Fruit fly (Drosophila melanogaster): ENCODE data around the gene NetA.

The NetA gene

DNA sequence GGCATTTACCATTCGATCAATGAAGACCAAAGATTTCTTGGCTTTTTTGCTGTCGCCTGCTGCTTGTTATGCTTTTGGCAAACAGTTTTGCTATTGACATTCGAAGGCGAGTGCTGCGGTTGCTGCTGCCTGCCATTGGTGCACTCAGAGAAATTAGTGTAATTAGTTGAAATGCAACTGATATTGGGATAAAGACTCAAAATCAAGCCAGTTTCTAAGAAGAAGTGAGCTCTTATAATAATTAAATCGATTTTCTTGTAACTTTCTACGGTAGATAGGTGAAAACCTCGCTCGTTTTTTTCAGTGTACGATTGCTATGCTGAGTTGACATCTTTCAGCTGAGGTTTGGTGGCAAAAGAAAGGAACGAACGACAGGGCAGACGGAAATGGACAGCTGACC lies 32.3 kb downstream of the NetA start:
- TF ChIP-seq Dll (optimal IDR thresholded peaks at IDR 0.05) (no peak), CG8478 (optimal IDR thresholded peaks at IDR 0.05) (no peak), usp (GFP tag; optimal IDR thresholded peaks at IDR 0.05) (no peak), pan (optimal IDR thresholded peaks at IDR 0.05) (no peak), EcR (GFP tag; optimal IDR thresholded peaks at IDR 0.05) (no peak), psq (optimal IDR thresholded peaks at IDR 0.05) (no peak)

DNA sequence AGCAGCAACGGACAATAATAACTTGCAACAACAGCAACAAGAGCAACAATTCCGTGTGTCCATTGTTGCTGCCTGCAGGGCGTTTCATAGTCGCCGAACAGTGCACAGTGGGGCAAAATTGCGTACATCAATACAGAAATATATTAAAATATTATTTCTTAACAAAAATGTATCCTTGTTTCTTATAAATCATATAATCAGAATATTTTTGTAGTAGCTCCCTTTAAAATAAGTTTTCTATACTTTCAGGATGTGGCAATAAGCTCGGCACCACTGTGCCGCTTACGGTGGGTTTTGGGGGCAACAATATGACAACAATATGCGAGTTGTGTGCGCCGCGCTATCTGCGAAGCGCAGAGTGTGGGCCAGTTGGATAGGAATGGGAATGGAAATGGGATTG lies 41.4 kb downstream of the NetA start:
- TF ChIP-seq pan (optimal IDR thresholded peaks at IDR 0.05) (no peak), Dll (optimal IDR thresholded peaks at IDR 0.05) (no peak), CG8478 (optimal IDR thresholded peaks at IDR 0.05) (no peak), EcR (GFP tag; optimal IDR thresholded peaks at IDR 0.05) (no peak), psq (optimal IDR thresholded peaks at IDR 0.05) (no peak), usp (GFP tag; optimal IDR thresholded peaks at IDR 0.05) (no peak)

DNA sequence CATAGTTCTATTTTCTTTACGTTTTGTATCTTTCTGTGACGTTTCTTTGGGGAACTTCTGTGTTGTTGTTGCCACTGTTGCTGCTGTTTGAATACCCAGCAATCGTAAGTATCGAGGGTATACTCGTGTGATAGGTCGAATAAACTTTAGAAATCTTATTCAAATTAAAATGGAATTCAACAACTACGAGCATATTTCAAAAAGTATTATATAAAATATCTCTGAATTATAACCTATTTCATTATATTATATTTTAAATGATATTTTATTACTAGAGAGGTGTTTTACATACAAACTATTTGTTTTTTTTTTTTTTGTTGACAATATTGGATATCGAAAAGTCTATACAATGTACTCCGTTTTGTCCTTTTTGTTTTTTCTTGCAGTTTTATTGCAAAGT lies 44.5 kb downstream of the NetA start:
- TF ChIP-seq pan (optimal IDR thresholded peaks at IDR 0.05): no peak
- TF ChIP-seq EcR (GFP tag; optimal IDR thresholded peaks at IDR 0.05): no peak
- no peak for TF ChIP-seq CG8478 (optimal IDR thresholded peaks at IDR 0.05)
- no peak for TF ChIP-seq psq (optimal IDR thresholded peaks at IDR 0.05)
- TF ChIP-seq usp (GFP tag; optimal IDR thresholded peaks at IDR 0.05): no peak
- TF ChIP-seq Dll (optimal IDR thresholded peaks at IDR 0.05): no peak

DNA sequence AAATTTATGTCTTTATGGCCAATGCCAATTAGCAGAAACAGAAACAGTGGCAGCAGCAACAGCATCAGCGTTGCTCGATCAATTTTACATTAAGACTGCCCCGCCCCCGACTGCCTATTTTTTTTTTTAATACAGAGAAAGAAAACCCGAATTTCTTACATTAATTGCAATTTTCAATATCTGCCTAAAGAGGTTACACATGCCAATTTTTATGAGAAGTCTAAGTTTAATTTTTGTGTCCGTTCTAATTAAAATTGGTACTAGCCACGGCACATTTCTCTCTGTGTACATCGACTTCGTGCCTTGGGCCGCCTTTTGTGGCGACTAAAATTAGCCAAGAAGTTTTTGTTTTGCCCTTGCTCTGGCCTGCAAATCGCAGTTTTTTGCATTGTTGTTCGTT lies 46.9 kb downstream of the NetA start:
- TF ChIP-seq EcR (GFP tag; optimal IDR thresholded peaks at IDR 0.05) (no peak), CG8478 (optimal IDR thresholded peaks at IDR 0.05) (no peak), Dll (optimal IDR thresholded peaks at IDR 0.05) (no peak), psq (optimal IDR thresholded peaks at IDR 0.05) (no peak), pan (optimal IDR thresholded peaks at IDR 0.05) (no peak), usp (GFP tag; optimal IDR thresholded peaks at IDR 0.05) (no peak)

DNA sequence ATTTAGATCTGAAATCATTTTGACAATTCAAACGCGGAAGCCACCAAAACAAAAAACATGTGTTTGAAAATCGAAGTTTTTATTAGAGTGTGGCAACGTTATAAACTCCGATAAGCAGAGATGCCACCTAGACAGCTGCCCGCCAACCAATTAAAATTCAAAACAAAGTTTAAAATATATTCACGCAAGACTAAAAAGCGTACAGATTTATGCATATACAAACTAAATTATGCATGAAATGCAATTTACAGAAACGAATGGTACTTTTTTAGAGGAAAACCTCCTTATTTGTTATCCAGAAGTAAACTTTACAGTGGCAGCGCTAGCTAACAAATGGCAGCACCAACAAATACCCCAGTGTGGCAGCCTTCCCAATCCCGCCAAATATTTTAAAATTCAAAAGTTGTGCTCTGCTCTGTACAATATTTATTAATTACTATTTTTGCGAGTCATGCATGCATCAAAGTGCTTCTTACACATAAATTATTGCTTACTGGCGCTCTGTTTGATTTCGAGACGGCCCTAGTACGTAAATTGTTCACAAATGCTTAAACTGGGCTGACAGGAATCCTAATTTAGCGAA lies 50.0 kb downstream of the NetA start:
- no peak for TF ChIP-seq usp (GFP tag; optimal IDR thresholded peaks at IDR 0.05)
- no peak for TF ChIP-seq pan (optimal IDR thresholded peaks at IDR 0.05)
- TF ChIP-seq CG8478 (optimal IDR thresholded peaks at IDR 0.05): no peak
- TF ChIP-seq Dll (optimal IDR thresholded peaks at IDR 0.05): no peak
- no peak for TF ChIP-seq psq (optimal IDR thresholded peaks at IDR 0.05)
- TF ChIP-seq EcR (GFP tag; optimal IDR thresholded peaks at IDR 0.05): no peak

DNA sequence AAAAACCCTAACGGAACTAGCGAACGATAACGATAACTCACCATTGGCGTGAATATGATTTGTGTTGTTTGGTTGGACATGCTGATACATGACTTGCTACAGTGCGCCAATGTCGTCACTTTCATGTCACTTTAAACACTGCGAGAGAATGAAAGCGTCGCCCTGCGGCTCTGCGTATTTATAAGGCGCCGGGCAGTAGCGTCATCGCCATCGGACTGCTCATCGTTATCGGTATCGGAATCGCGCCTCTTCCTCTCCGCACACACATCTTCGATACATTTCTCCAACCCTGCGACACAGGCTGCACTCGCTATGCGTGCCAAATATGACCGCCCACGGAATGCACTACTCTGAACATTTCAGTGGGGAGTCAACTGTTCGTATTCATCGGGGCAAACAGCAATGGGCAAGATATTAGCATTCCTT lies 51.3 kb downstream of the NetA start, which contains the start of gene sbm:
Gene sbm, minus strand, starts transcription at position 160 of the 426 bp plus-strand sequence.
- TF ChIP-seq Dll (optimal IDR thresholded peaks at IDR 0.05) (no peak), EcR (GFP tag; optimal IDR thresholded peaks at IDR 0.05) (no peak), pan (optimal IDR thresholded peaks at IDR 0.05) (no peak), CG8478 (optimal IDR thresholded peaks at IDR 0.05) (no peak), usp (GFP tag; optimal IDR thresholded peaks at IDR 0.05) (no peak), psq (optimal IDR thresholded peaks at IDR 0.05) (no peak)

DNA sequence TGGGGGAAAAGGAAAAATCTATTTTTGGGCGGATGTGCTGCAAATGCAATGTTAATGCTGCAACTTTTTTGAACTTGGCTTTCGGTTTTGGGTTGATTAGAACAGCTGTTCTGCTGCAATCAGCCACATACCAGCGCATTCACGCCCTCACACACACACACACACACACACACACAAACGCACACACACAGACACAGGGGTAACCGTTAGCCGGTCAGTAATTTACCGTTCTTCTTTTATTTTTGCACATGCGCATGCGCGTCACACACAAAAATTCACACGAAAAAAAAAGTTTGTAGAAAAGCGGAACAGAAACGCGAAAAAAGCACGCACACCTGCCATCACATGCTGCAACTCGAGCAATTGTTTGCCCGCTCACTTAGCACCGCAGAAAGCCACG lies 51.8 kb downstream of the NetA start:
- TF ChIP-seq psq (optimal IDR thresholded peaks at IDR 0.05) (no peak), CG8478 (optimal IDR thresholded peaks at IDR 0.05) (no peak), EcR (GFP tag; optimal IDR thresholded peaks at IDR 0.05) (no peak), usp (GFP tag; optimal IDR thresholded peaks at IDR 0.05) (no peak), Dll (optimal IDR thresholded peaks at IDR 0.05) (no peak), pan (optimal IDR thresholded peaks at IDR 0.05) (no peak)

DNA sequence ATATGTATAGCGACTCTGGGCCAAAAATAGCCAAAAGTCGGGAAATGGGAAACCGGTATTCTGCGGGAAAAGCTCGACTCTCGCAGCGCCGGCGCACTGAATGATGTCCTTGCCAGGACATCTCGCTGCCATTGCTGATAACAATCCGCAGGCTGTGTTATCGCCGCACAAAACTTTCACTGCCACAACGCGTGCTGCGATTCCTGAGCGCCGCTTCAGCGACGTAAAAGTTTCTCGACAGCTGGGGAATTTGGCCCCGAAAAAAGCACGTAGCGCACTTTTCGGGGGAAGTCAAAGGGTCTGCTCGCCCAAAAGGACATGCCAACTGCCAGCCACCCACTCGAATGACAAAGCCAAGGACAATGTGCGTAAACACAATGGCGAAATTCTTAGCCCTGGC lies 54.3 kb downstream of the NetA start:
- TF ChIP-seq psq (optimal IDR thresholded peaks at IDR 0.05) (no peak), pan (optimal IDR thresholded peaks at IDR 0.05) (no peak), usp (GFP tag; optimal IDR thresholded peaks at IDR 0.05) (no peak), EcR (GFP tag; optimal IDR thresholded peaks at IDR 0.05) (no peak)

DNA sequence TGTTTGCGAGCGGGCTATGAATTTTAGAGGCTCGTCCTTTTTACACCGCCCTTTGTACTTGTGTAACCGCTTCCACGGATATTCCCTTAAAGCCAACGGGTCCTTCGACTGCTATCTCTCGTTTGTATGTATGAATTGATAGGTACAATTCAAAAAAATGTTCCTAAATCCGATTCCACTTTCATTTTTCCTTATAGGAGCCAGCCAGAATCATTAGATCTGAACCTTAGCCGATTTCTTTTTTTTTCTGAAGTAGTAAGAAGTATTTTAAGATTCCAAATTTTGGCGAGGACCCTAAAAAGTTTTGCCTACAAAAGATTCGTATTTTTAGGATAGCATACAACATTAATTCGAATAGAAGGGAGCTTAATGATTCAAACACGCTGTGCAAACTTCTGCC lies 55.0 kb downstream of the NetA start:
- TF ChIP-seq Dll (optimal IDR thresholded peaks at IDR 0.05) (no peak), usp (GFP tag; optimal IDR thresholded peaks at IDR 0.05) (no peak), pan (optimal IDR thresholded peaks at IDR 0.05) (no peak), CG8478 (optimal IDR thresholded peaks at IDR 0.05) (no peak), psq (optimal IDR thresholded peaks at IDR 0.05) (no peak), EcR (GFP tag; optimal IDR thresholded peaks at IDR 0.05) (no peak)

DNA sequence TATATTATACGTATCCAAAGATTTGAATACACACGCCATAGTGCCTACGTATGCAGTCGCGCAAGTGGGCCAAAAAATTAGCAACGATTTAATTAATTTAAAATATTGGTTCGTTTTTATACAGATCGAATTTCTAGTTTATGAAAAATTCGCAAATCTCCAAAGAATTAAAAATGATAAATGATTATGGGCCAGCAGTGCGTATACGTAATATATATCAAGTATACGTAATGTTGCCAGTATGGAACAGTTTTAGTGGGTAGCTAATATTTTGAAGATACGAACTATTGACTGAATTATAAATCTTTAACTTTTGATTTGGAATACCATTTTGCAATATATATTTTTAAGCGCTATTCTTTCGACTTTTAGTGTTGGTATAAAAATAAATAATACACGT lies 60.6 kb downstream of the NetA start:
- TF ChIP-seq CG8478 (optimal IDR thresholded peaks at IDR 0.05) (no peak), Dll (optimal IDR thresholded peaks at IDR 0.05) (no peak), EcR (GFP tag; optimal IDR thresholded peaks at IDR 0.05) (no peak), psq (optimal IDR thresholded peaks at IDR 0.05) (no peak), pan (optimal IDR thresholded peaks at IDR 0.05) (no peak), usp (GFP tag; optimal IDR thresholded peaks at IDR 0.05) (no peak)

DNA sequence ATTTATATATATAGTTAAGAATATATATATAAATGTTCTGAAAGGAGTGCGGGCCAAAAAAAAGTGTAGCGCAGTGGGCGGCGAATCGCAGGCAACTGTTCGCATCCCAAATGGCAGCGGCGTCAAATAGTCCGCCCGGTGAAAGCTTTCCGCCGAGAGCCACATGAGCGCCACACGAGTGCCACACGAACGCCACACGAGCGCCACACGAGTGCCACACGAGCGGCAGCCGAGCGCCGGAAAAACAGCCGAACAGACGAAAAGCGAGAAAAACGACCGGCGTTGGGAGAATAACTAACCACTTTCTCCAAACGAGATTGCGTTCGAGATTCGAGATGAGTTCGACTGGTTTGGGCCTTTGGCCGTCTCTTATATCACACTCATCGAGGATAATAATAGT lies 62.2 kb downstream of the NetA start:
- TF ChIP-seq EcR (GFP tag; optimal IDR thresholded peaks at IDR 0.05): no peak
- no peak for TF ChIP-seq usp (GFP tag; optimal IDR thresholded peaks at IDR 0.05)
- TF ChIP-seq psq (optimal IDR thresholded peaks at IDR 0.05): no peak
- no peak for TF ChIP-seq CG8478 (optimal IDR thresholded peaks at IDR 0.05)
- no peak for TF ChIP-seq Dll (optimal IDR thresholded peaks at IDR 0.05)
- no peak for TF ChIP-seq pan (optimal IDR thresholded peaks at IDR 0.05)

DNA sequence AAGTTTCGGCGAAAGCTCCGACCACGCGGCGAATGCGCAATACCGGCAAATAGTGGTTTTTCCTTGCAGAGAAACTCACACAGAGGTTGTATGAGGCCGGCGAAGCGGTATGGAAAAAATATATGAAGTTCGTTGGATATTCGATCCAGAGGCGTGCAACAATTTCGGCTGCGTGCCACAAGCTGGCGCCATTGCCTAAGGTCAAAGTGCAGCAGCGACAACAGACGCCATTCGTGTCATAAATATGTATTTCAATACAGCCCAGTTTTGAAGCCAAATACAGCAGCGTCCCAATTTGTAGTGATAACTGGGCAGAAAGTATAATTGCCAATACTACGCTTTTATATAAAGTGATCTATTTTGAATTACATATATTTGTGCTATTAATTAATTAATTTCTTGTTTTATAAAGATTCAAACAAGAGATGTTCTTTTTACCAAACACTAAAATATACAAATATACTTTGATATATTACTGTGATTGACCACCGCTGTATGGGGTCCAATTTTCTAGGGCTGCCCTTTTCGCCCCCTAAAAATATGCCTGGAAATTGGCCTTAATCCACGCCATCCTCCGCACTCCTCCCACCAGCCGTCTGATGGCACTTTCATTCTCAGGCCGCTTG lies 64.6 kb downstream of the NetA start:
- TF ChIP-seq EcR (GFP tag; optimal IDR thresholded peaks at IDR 0.05) (no peak), Dll (optimal IDR thresholded peaks at IDR 0.05) (no peak), pan (optimal IDR thresholded peaks at IDR 0.05) (no peak), usp (GFP tag; optimal IDR thresholded peaks at IDR 0.05) (no peak), CG8478 (optimal IDR thresholded peaks at IDR 0.05) (no peak), psq (optimal IDR thresholded peaks at IDR 0.05) (no peak)
